Fruit fly (Drosophila melanogaster): Measurements from ENCODE around the gene Mec2.

- TF ChIP-seq CG33017 (tag; optimal IDR thresholded peaks at IDR 0.05) (no peak), pad (GFP tag; optimal IDR thresholded peaks at IDR 0.05) (no peak), cnc (optimal IDR thresholded peaks at IDR 0.05) (no peak), ovo (GFP tag; optimal IDR thresholded peaks at IDR 0.05) (no peak), CG7045 (GFP tag; optimal IDR thresholded peaks at IDR 0.05) (no peak), kay (GFP tag; ENCODE audit: borderline replicate concordance) (no peak), Clk (GFP tag; optimal IDR thresholded peaks at IDR 0.05) (no peak), tj (GFP tag; optimal IDR thresholded peaks at IDR 0.05) (no peak)
Observed at dm6 chrX:19159942-19160341, 27.9 kb upstream of the Mec2 start.
